Worm (Caenorhabditis elegans) whole organism, midembryonic: Measurements from ENCODE around the gene Y57G11C.52.
"Not testable (repeated sequence)": the region's sequence is repeated elsewhere in the genome, so short reads cannot be mapped to it uniquely, and the experiment has no call there.

Experiments
- T22C8.4 ChIP-seq: fragments of 200-800 bp; sonication (Bioruptor generic); IDR thresholded peaks from 2 replicates; pipeline ENCODE4 v1.3.6; 2022; ENCODE audit warnings: missing genetic modification characterization, missing compliant biosample characterization
- cog-1 ChIP-seq: sonication (generic microtip); optimal IDR thresholded peaks from 2 replicates; lab custom pipeline; 2016; ENCODE audit warnings: missing genetic modification characterization, missing compliant biosample characterization
- flt-1 ChIP-seq: fragments of 200-800 bp; sonication (Bioruptor generic); IDR thresholded peaks from 2 replicates; pipeline ENCODE4 v1.3.6; 2022; ENCODE audit warnings: missing genetic modification characterization, missing compliant biosample characterization
- klf-2 ChIP-seq: fragments of 200-800 bp; sonication (Bioruptor generic); conservative IDR thresholded peaks from 2 replicates; pipeline ENCODE4 v1.3.6; 2022; ENCODE audit warnings: missing genetic modification reagents, missing genetic modification characterization, missing compliant biosample characterization
- med-1 ChIP-seq: sonication (generic microtip); optimal IDR thresholded peaks from 2 replicates; lab custom pipeline; 2017; ENCODE audit warnings: missing genetic modification characterization, mild to moderate bottlenecking, missing compliant biosample characterization, antibody characterized with exemption, missing genetic modification reagents; ENCODE audit not compliant: insufficient read depth
- ref-1 ChIP-seq: fragments of 200-800 bp; sonication (Bioruptor generic); conservative IDR thresholded peaks from 2 replicates; pipeline ENCODE4 v1.3.6; 2022; ENCODE audit warnings: missing genetic modification reagents, missing genetic modification characterization, missing compliant biosample characterization
- tab-1 ChIP-seq: fragments of 200-800 bp; sonication (Bioruptor generic); IDR thresholded peaks from 2 replicates; pipeline ENCODE4 v1.3.6; 2022; ENCODE audit warnings: missing genetic modification characterization, missing compliant biosample characterization
- ztf-23 ChIP-seq: fragments of 200-800 bp; sonication (Bioruptor generic); IDR thresholded peaks from 2 replicates; pipeline ENCODE4 v1.3.6; 2022; ENCODE audit warnings: missing genetic modification reagents, missing genetic modification characterization, missing compliant biosample characterization
- ztf-29 ChIP-seq: fragments of 200-800 bp; sonication (Bioruptor generic); IDR thresholded peaks from 2 replicates; pipeline ENCODE4 v1.3.6; 2022; ENCODE audit warnings: missing genetic modification reagents, missing genetic modification characterization, missing compliant biosample characterization

Y57G11C.52 gene

ce11 chrIV:14833537-14833936, 20.3 kb upstream of the Y57G11C.52 start:
- TF ChIP-seq klf-2 (no peak), ztf-23 (no peak), ref-1 (no peak), flt-1 (GFP tag; lab: Robert Waterston, UW) (no peak), med-1 (GFP tag; lab: Kevin White, UChicago) (no peak), ztf-29 (GFP tag; lab: Robert Waterston, UW) (no peak), tab-1 (GFP tag; lab: Robert Waterston, UW) (no peak), cog-1 (tag; lab: Kevin White, UChicago) (no peak), T22C8.4 (GFP tag; lab: Robert Waterston, UW) (no peak)

ce11 chrIV:14836885-14837284, 16.9 kb upstream of the Y57G11C.52 start, which contains the start of gene Y57G11C.22:
Y57G11C.22 (plus strand) TSS chrIV:14837211.
- TF ChIP-seq ztf-29 (GFP tag; lab: Robert Waterston, UW): no peak
- no peak for TF ChIP-seq flt-1 (GFP tag; lab: Robert Waterston, UW)

DNA sequence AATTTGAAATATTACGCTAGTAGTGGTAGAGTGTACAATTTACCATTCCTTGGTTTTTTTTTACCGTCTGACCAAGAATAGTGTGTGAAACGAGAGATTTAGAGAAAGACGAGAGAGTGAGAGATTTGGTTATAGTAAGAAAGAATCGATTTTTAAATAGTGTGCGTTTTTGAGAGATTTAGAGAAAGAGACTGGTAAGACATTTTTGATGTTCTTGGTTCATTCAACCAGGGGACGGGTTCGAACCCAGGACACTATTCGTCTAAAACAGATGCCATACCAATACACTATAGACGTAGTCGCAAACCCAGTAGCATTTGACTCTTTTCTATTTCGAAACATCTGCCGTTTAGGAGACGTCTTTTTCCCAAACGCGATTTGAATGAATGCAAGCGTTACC, 15.7 kb upstream of the Y57G11C.52 start:
- TF ChIP-seq med-1 (GFP tag; lab: Kevin White, UChicago) (peak; percentile 34), T22C8.4 (GFP tag; lab: Robert Waterston, UW) (peak; percentile 91), ztf-23 (peak; percentile 89), flt-1 (GFP tag; lab: Robert Waterston, UW) (peak; percentile 92), ref-1 (no peak; the same call in 1 of the 2 replicates), ztf-29 (GFP tag; lab: Robert Waterston, UW) (peak; percentile 89), cog-1 (tag; lab: Kevin White, UChicago) (peak; percentile 85), tab-1 (GFP tag; lab: Robert Waterston, UW) (peak; percentile 89), klf-2 (peak; percentile 82)

ce11 chrIV:14843062-14843461, 10.7 kb upstream of the Y57G11C.52 start, which contains the start of gene Y57G11C.20:
Y57G11C.20 (plus strand) TSS chrIV:14843362.
- TF ChIP-seq ztf-29 (GFP tag; lab: Robert Waterston, UW); flt-1 (GFP tag; lab: Robert Waterston, UW); ref-1: not testable (repeated sequence)

DNA sequence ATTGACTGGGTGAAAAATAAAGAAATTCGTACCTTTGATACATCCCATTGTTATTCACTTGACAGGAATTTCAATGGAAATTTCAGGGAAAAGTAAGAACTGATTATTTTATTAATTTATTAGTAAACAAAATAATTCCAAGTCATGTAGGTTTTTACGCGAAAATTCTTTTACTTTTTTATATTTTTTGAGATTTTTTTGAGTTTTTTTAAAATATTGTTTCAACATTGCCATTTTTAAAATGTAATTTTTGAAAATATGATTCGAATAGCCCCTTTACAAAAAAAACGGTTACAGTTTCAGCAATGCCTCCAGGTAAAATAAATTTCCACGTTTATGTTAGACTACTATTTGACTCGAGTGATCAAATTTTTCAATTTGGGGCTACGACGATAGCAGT, 7.9 kb downstream of the Y57G11C.52 start, which contains the start of gene Y57G11C.23:
Gene Y57G11C.23 (minus strand): TSS at position 101 of the 400 bp plus-strand sequence.
- TF ChIP-seq klf-2 (no peak), ref-1 (no peak), med-1 (GFP tag; lab: Kevin White, UChicago) (no peak), flt-1 (GFP tag; lab: Robert Waterston, UW) (no peak), ztf-29 (GFP tag; lab: Robert Waterston, UW) (no peak), tab-1 (GFP tag; lab: Robert Waterston, UW) (no peak), T22C8.4 (GFP tag; lab: Robert Waterston, UW) (no peak)

- TF ChIP-seq ref-1 (no peak), ztf-29 (GFP tag; lab: Robert Waterston, UW) (no peak), klf-2 (no peak), ztf-23 (no peak)
Observed at ce11 chrIV:14862147-14862546, 8.3 kb downstream of the Y57G11C.52 start, which contains the start of gene Y57G11C.38. Y57G11C.38 (plus strand) TSS chrIV:14862447.

DNA sequence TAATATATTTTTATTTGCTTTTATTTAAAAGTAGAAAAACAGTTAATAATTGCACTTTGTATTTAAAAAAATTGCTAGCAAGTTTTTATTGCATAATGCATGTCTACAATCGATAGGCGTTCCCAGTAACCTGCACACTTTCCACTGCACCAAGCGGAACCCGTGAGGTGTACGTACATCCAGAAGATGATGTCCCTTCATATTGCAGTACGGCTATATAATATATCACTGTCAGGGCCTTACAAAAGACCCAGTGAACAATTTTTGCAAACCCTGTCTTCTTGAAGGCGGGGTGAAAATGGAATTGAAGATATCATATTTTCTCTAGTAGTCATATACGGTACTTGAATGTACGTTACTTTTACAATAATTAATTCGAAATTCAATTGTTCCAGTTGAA, 10.0 kb downstream of the Y57G11C.52 start:
- no peak for TF ChIP-seq flt-1 (GFP tag; lab: Robert Waterston, UW)
- TF ChIP-seq med-1 (GFP tag; lab: Kevin White, UChicago): no peak
- no peak for TF ChIP-seq ztf-23
- TF ChIP-seq tab-1 (GFP tag; lab: Robert Waterston, UW): no peak
- no peak for TF ChIP-seq cog-1 (tag; lab: Kevin White, UChicago)
- TF ChIP-seq ztf-29 (GFP tag; lab: Robert Waterston, UW): no peak
- TF ChIP-seq T22C8.4 (GFP tag; lab: Robert Waterston, UW): no peak
- TF ChIP-seq ref-1: no peak
- TF ChIP-seq klf-2: no peak

DNA sequence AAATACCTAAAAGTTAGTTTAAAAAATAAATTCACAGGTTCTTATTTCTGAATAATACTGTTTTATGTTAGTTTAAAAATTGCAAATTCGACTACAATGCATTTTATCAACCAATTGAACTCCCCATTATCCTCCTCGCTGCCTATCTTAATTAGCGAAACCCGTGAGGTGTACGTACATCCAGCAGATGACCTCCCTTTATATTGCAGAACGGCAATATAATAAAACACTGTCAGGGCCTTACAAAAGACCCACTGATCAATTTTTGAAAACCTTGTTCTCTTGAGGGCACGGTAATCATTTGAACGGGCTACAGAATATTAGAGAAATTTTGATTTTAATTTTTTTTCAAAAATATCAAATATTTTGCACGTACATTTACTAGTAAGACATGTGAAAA, 10.7 kb downstream of the Y57G11C.52 start:
- TF ChIP-seq ztf-29 (GFP tag; lab: Robert Waterston, UW): no peak

- TF ChIP-seq ztf-23: no peak
- TF ChIP-seq ref-1: no peak
- no peak for TF ChIP-seq cog-1 (tag; lab: Kevin White, UChicago)
- TF ChIP-seq med-1 (GFP tag; lab: Kevin White, UChicago): no peak
- no peak for TF ChIP-seq tab-1 (GFP tag; lab: Robert Waterston, UW)
- TF ChIP-seq flt-1 (GFP tag; lab: Robert Waterston, UW): no peak
- no peak for TF ChIP-seq T22C8.4 (GFP tag; lab: Robert Waterston, UW)
- TF ChIP-seq klf-2: no peak
- no peak for TF ChIP-seq ztf-29 (GFP tag; lab: Robert Waterston, UW)
Observed at ce11 chrIV:14868560-14868959, 14.8 kb downstream of the Y57G11C.52 start.

ce11 chrIV:14869844-14870433, 16.1 kb downstream of the Y57G11C.52 start:
- no peak for TF ChIP-seq T22C8.4 (GFP tag; lab: Robert Waterston, UW)
- TF ChIP-seq ztf-23: no peak
- no peak for TF ChIP-seq tab-1 (GFP tag; lab: Robert Waterston, UW)
- no peak for TF ChIP-seq ztf-29 (GFP tag; lab: Robert Waterston, UW)
- TF ChIP-seq flt-1 (GFP tag; lab: Robert Waterston, UW): peak; percentile 20; the same call in 1 of the 2 replicates

- TF ChIP-seq klf-2 (no peak), med-1 (GFP tag; lab: Kevin White, UChicago) (no peak), tab-1 (GFP tag; lab: Robert Waterston, UW) (0 out of 2 replicates have a peak, but pooled peaks have one; percentile 23), T22C8.4 (GFP tag; lab: Robert Waterston, UW) (no peak), ztf-23 (0 out of 2 replicates have a peak, but pooled peaks have one; percentile 24), flt-1 (GFP tag; lab: Robert Waterston, UW) (no peak), cog-1 (tag; lab: Kevin White, UChicago) (peak; percentile 16)
Observed at ce11 chrIV:14872320-14872719, 18.5 kb downstream of the Y57G11C.52 start.
